Fruit fly (Drosophila melanogaster): Measurements from ENCODE around the gene CG12426.

DNA sequence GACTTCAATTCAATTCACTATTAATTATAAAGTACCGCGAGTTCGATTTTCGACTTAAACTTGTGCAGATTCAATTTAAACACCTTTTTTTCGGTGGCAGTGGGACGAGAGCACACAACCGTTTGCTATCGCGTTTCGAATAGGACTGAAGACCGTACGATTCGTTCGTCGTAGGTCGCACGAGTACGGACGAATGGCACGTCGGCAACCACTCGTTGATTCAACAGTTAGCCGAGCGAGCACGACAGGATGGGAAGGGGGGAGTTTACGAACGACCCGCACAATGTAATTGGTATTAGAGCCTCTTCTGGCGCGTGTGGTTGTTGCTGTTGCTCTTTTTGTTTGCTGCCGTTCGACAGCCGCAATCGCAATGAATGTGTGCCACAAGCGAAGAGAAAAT lies 33.5 kb upstream of the CG12426 start, which contains the start of gene CG34353:
- no peak for TF ChIP-seq eve (GFP tag; optimal IDR thresholded peaks at IDR 0.05)
- no peak for TF ChIP-seq zen2 (GFP tag; IDR thresholded peaks at IDR 0.05; ENCODE audit: partially characterized antibody)
- no peak for TF ChIP-seq bab2 (GFP tag; optimal IDR thresholded peaks at IDR 0.05)
- no peak for TF ChIP-seq CG9817 (tag; optimal IDR thresholded peaks at IDR 0.05)
- peak; percentile 59 for TF ChIP-seq oc (tag; optimal IDR thresholded peaks at IDR 0.05)
- no peak for TF ChIP-seq Atf3 (GFP tag; optimal IDR thresholded peaks at IDR 0.05)
- no peak for TF ChIP-seq CG10979 (tag; optimal IDR thresholded peaks at IDR 0.05)
- TF ChIP-seq ato (GFP tag; IDR thresholded peaks at IDR 0.05; ENCODE audit: partially characterized antibody), result no peak
- TF ChIP-seq Nf-YB (GFP tag; optimal IDR thresholded peaks at IDR 0.05), result peak; percentile 63
- TF ChIP-seq exex (tag; optimal IDR thresholded peaks at IDR 0.05), result no peak
- TF ChIP-seq CG12299 (tag; optimal IDR thresholded peaks at IDR 0.05), result no peak
- TF ChIP-seq CG30020 (tag; optimal IDR thresholded peaks at IDR 0.05), result no peak
- no peak for TF ChIP-seq ranshi (GFP tag; IDR thresholded peaks at IDR 0.05)

Data from whole organism, embryonic.